Worm (Caenorhabditis elegans): Measurements from ENCODE around the gene nhr-95.
"Not testable (repeated sequence)": the region's sequence is repeated elsewhere in the genome, so short reads cannot be mapped to it uniquely, and the experiment has no call there.

DNA sequence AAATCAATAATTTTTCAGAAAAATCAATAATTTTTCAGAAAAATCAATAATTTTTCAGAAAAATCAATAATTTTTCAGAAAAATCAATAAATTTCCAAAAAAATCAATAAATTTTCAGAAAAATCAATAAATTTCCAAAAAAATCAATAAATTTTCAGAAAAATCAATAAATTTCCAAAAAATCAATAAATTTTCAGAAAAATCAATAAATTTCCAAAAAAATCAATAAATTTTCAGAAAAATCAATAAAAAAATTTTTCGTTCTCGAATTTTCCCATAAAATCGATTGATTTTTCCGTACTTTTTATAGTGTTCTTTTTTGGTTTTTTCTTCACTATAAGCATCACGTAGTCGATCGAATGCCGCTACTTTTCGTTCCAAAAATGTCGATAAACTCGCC lies 17.7 kb upstream of the nhr-95 start:
- not testable (repeated sequence) for TF ChIP-seq ref-1 (GFP tag; conservative IDR thresholded peaks at IDR 0.05); cog-1 (tag; optimal IDR thresholded peaks at IDR 0.05); ztf-29 (GFP tag; IDR thresholded peaks at IDR 0.05); flt-1 (GFP tag; IDR thresholded peaks at IDR 0.05)

Measured in whole organism, midembryonic.